Worm (Caenorhabditis elegans) whole organism, L4 larva: ENCODE data around the gene srab-7.

Experiments used
- D1046.2 ChIP-seq: fragments of 200-800 bp; sonication (Bioruptor generic); IDR thresholded peaks from 2 replicates; pipeline ENCODE4 v1.3.6; 2022; ENCODE audit warnings: missing genetic modification characterization, missing compliant biosample characterization
- F37D6.2 ChIP-seq: sonication (generic microtip); optimal IDR thresholded peaks from 2 replicates; lab custom pipeline; 2016; ENCODE audit warnings: mild to moderate bottlenecking, missing genetic modification characterization, missing compliant biosample characterization
- R02D3.7 ChIP-seq: fragments of 150-350 bp; sonication (generic microtip); optimal IDR thresholded peaks from 3 replicates; lab custom pipeline; 2014; ENCODE audit warnings: missing biosample characterization, missing genetic modification characterization
- T26A8.4 ChIP-seq: fragments of 200-800 bp; sonication (Bioruptor generic); IDR thresholded peaks from 2 replicates; pipeline ENCODE4 v1.3.6; 2022; ENCODE audit warnings: missing genetic modification characterization, missing compliant biosample characterization
- Y5F2A.4 ChIP-seq: fragments of 200-800 bp; sonication (Bioruptor generic); optimal IDR thresholded peaks from 2 replicates; lab custom pipeline; 2018; ENCODE audit warnings: mild to moderate bottlenecking, missing genetic modification characterization, missing compliant biosample characterization
- Y75B8A.6 ChIP-seq: fragments of 200-800 bp; sonication (Bioruptor generic); IDR thresholded peaks from 2 replicates; pipeline ENCODE4 v1.3.6; 2022; ENCODE audit warnings: missing genetic modification reagents, missing genetic modification characterization, missing compliant biosample characterization
- aha-1 ChIP-seq: fragments of 150-350 bp; peaks from one replicate; lab custom pipeline; 2014; ENCODE audit warnings: missing biosample characterization, missing genetic modification characterization
- ama-1 ChIP-seq: fragments of 150-350 bp; optimal IDR thresholded peaks from 2 replicates; lab custom pipeline; 2014; ENCODE audit warnings: inconsistent platforms, mixed read lengths
- arid-1 ChIP-seq: fragments of 200-800 bp; sonication (Bioruptor generic); conservative IDR thresholded peaks from 2 replicates; pipeline ENCODE4 v1.3.6; 2022; ENCODE audit warnings: missing genetic modification reagents, missing genetic modification characterization, missing compliant biosample characterization
- ceh-44 ChIP-seq: fragments of 200-800 bp; sonication (Bioruptor generic); IDR thresholded peaks from 2 replicates; pipeline ENCODE4 v1.3.6; 2022; ENCODE audit warnings: missing genetic modification reagents, missing genetic modification characterization, missing compliant biosample characterization
- cey-2 ChIP-seq: sonication (generic microtip); optimal IDR thresholded peaks from 3 replicates; lab custom pipeline; 2017; ENCODE audit warnings: missing genetic modification characterization, mild to moderate bottlenecking, missing compliant biosample characterization, antibody characterized with exemption, borderline replicate concordance; ENCODE audit not compliant: insufficient read depth
- ctbp-1 ChIP-seq: fragments of 200-800 bp; sonication (Bioruptor generic); IDR thresholded peaks from 2 replicates; pipeline ENCODE4 v1.3.6; 2022; ENCODE audit warnings: missing genetic modification reagents, missing genetic modification characterization, missing compliant biosample characterization
- daf-16 ChIP-seq, 3 experiments: sonication (generic microtip); optimal IDR thresholded peaks; 2 replicates each; lab custom pipeline; 2016 to 2017; ENCODE audit warnings: missing genetic modification characterization in 3 of 3, missing genetic modification reagents in 3 of 3, mild to moderate bottlenecking in 2 of 3, missing compliant biosample characterization in 2 of 3, missing biosample characterization in 1 of 3, moderate library complexity in 1 of 3
- daf-8 ChIP-seq: fragments of 200-800 bp; sonication (Bioruptor generic); IDR thresholded peaks from 2 replicates; pipeline ENCODE4 v1.3.6; 2022; ENCODE audit warnings: missing genetic modification characterization, missing compliant biosample characterization
- dmd-9 ChIP-seq: fragments of 200-800 bp; sonication (Bioruptor generic); IDR thresholded peaks from 2 replicates; pipeline ENCODE4 v1.3.6; 2022; ENCODE audit warnings: missing genetic modification reagents, missing genetic modification characterization, missing compliant biosample characterization
- egl-27 ChIP-seq: sonication (generic microtip); optimal IDR thresholded peaks from 3 replicates; lab custom pipeline; 2017; ENCODE audit warnings: missing biosample characterization, missing genetic modification reagents, missing genetic modification characterization
- fkh-10 ChIP-seq: fragments of 150-350 bp; optimal IDR thresholded peaks from 2 replicates; lab custom pipeline; 2014; ENCODE audit warnings: missing biosample characterization, missing genetic modification reagents, missing genetic modification characterization
- gei-8 ChIP-seq: fragments of 200-800 bp; sonication (Bioruptor generic); optimal IDR thresholded peaks from 2 replicates; lab custom pipeline; 2018; ENCODE audit warnings: mild to moderate bottlenecking, missing genetic modification characterization, missing compliant biosample characterization
- lim-7 ChIP-seq: fragments of 200-800 bp; sonication (Bioruptor generic); IDR thresholded peaks from 2 replicates; pipeline ENCODE4 v1.3.6; 2022; ENCODE audit warnings: missing genetic modification characterization, missing compliant biosample characterization
- lin-13 ChIP-seq: fragments of 150-350 bp; optimal IDR thresholded peaks from 2 replicates; lab custom pipeline; 2014; ENCODE audit warnings: missing biosample characterization, missing genetic modification reagents, missing genetic modification characterization
- lin-29 ChIP-seq: fragments of 200-800 bp; sonication (Bioruptor generic); IDR thresholded peaks from 2 replicates; pipeline ENCODE4 v1.3.6; 2022; ENCODE audit warnings: missing genetic modification reagents, missing genetic modification characterization, missing compliant biosample characterization
- mdl-1 ChIP-seq, 2 experiments: fragments of 150-350 bp in 1 of 2; sonication (generic microtip) in 1 of 2; optimal IDR thresholded peaks; 2 replicates each; lab custom pipeline; 2014 to 2017; ENCODE audit warnings: missing biosample characterization in 2 of 2, missing genetic modification characterization in 2 of 2
- mep-1 ChIP-seq: fragments of 150-350 bp; sonication (generic microtip); optimal IDR thresholded peaks from 3 replicates; lab custom pipeline; 2014; ENCODE audit warnings: missing biosample characterization, missing genetic modification characterization
- mxl-3 ChIP-seq: fragments of 200-800 bp; sonication (Bioruptor generic); optimal IDR thresholded peaks from 2 replicates; lab custom pipeline; 2018; ENCODE audit warnings: mild to moderate bottlenecking, missing genetic modification characterization, missing compliant biosample characterization
- nhr-102 ChIP-seq: sonication (generic microtip); optimal IDR thresholded peaks from 2 replicates; lab custom pipeline; 2016; ENCODE audit warnings: mild to moderate bottlenecking, missing genetic modification characterization, moderate library complexity, missing compliant biosample characterization
- nhr-237 ChIP-seq: sonication (generic microtip); optimal IDR thresholded peaks from 2 replicates; lab custom pipeline; 2017; ENCODE audit warnings: missing biosample characterization, missing genetic modification characterization
- nhr-41 ChIP-seq: fragments of 200-800 bp; sonication (Bioruptor generic); IDR thresholded peaks from 2 replicates; pipeline ENCODE4 v1.3.6; 2022; ENCODE audit warnings: missing genetic modification reagents, missing genetic modification characterization, missing compliant biosample characterization
- nhr-77 ChIP-seq: fragments of 150-350 bp; optimal IDR thresholded peaks from 2 replicates; lab custom pipeline; 2014; ENCODE audit warnings: missing biosample characterization, missing genetic modification characterization
- pha-4 ChIP-seq, 2 experiments: fragments of 150-350 bp in 1 of 2; fragments of 200-800 bp in 1 of 2; sonication (Bioruptor generic) in 1 of 2; IDR thresholded peaks in 1 of 2; optimal IDR thresholded peaks in 1 of 2; 2 replicates each; pipeline versions ENCODE4 v1.3.6 to Lab custom; 2014 to 2022; ENCODE audit warnings: missing genetic modification characterization in 2 of 2, missing genetic modification reagents in 2 of 2, missing biosample characterization in 1 of 2, missing compliant biosample characterization in 1 of 2
- saeg-2 ChIP-seq: fragments of 200-800 bp; sonication (Bioruptor generic); IDR thresholded peaks from 2 replicates; pipeline ENCODE4 v1.3.6; 2022; ENCODE audit warnings: missing genetic modification reagents, missing genetic modification characterization, missing compliant biosample characterization
- set-16 ChIP-seq: fragments of 200-800 bp; sonication (Bioruptor generic); IDR thresholded peaks from 2 replicates; pipeline ENCODE4 v1.3.6; 2022; ENCODE audit warnings: missing genetic modification reagents, missing genetic modification characterization, missing compliant biosample characterization
- skn-1 ChIP-seq: fragments of 150-350 bp; optimal IDR thresholded peaks from 2 replicates; lab custom pipeline; 2014; ENCODE audit warnings: missing biosample characterization, missing genetic modification characterization
- spr-3 ChIP-seq: fragments of 200-800 bp; sonication (Bioruptor generic); optimal IDR thresholded peaks from 2 replicates; lab custom pipeline; 2018; ENCODE audit warnings: mild to moderate bottlenecking, missing genetic modification characterization, missing compliant biosample characterization
- tag-97 ChIP-seq: fragments of 200-800 bp; sonication (Bioruptor generic); IDR thresholded peaks from 2 replicates; pipeline ENCODE4 v1.3.6; 2022; ENCODE audit warnings: missing genetic modification characterization, missing compliant biosample characterization
- ztf-7 ChIP-seq: fragments of 150-350 bp; optimal IDR thresholded peaks from 2 replicates; lab custom pipeline; 2014; ENCODE audit warnings: missing biosample characterization, missing genetic modification characterization

Gene srab-7

ce11 chrV:3149910-3150428 is 5.0 kb downstream of the srab-7 start:
- TF ChIP-seq aha-1 (tag; lab: Kevin White, UChicago) (peak; percentile 73), T26A8.4 (GFP tag; lab: Robert Waterston, UW) (no peak), ama-1 (lab: Kevin White, UChicago) (no peak), nhr-41 (GFP tag; lab: Robert Waterston, UW) (0 out of 2 replicates have a peak, but pooled peaks have one; percentile 6), saeg-2 (GFP tag; lab: Robert Waterston, UW) (0 out of 2 replicates have a peak, but pooled peaks have one; percentile 38), set-16 (GFP tag; lab: Robert Waterston, UW) (peak; percentile 91), spr-3 (no peak)

- TF ChIP-seq aha-1 (tag; lab: Kevin White, UChicago) (peak; percentile 6), nhr-237 (tag; lab: Kevin White, UChicago) (no peak)
These were observed 8.0 kb downstream of the srab-7 start, which contains the start of gene srab-11 for ce11 chrV:3146932-3147331. srab-11 (minus strand) TSS chrV:3147032.

- TF ChIP-seq set-16 (GFP tag; lab: Robert Waterston, UW) (peak; percentile 86), F37D6.2 (tag; lab: Kevin White, UChicago) (no peak)
These were observed 9.7 kb downstream of the srab-7 start for ce11 chrV:3145241-3145640.

ce11 chrV:3144494-3144893 is 10.5 kb downstream of the srab-7 start, which contains the start of gene srab-10:
srab-10 (minus strand) TSS chrV:3144594.
- TF ChIP-seq ctbp-1 (GFP tag; lab: Robert Waterston, UW) (no peak), mep-1 (no peak), lim-7 (GFP tag; lab: Robert Waterston, UW) (no peak), mxl-3 (GFP tag; lab: Kevin White, UChicago) (no peak), skn-1 (no peak), lin-13 (GFP tag; lab: Kevin White, UChicago) (no peak), dmd-9 (GFP tag; lab: Robert Waterston, UW) (no peak), ztf-7 (no peak), nhr-41 (GFP tag; lab: Robert Waterston, UW) (no peak), nhr-102 (tag; lab: Kevin White, UChicago) (no peak), lin-29 (GFP tag; lab: Robert Waterston, UW) (no peak), tag-97 (GFP tag; lab: Robert Waterston, UW) (no peak), arid-1 (GFP tag; lab: Robert Waterston, UW) (no peak), Y75B8A.6 (GFP tag; lab: Robert Waterston, UW) (no peak), ceh-44 (GFP tag; lab: Robert Waterston, UW) (no peak), cey-2 (tag; lab: Kevin White, UChicago) (no peak), daf-16 (GFP tag; optimal IDR thresholded peaks at IDR 0.05; lab: Kevin White, UChicago) (no peak), daf-16 (tag; optimal IDR thresholded peaks at IDR 0.05; lab: Kevin White, UChicago) (no peak), R02D3.7 (tag; lab: Kevin White, UChicago) (no peak), D1046.2 (GFP tag; lab: Robert Waterston, UW) (no peak), ama-1 (lab: Kevin White, UChicago) (no peak)

ce11 chrV:3141190-3141589 is 13.8 kb downstream of the srab-7 start, which contains the start of gene srab-9:
srab-9 (minus strand) TSS chrV:3141290.
- no peak for TF ChIP-seq egl-27
- TF ChIP-seq Y5F2A.4: no peak
- TF ChIP-seq fkh-10 (GFP tag; lab: Kevin White, UChicago): no peak
- no peak for TF ChIP-seq mdl-1 (tag; optimal IDR thresholded peaks at IDR 0.05; lab: Kevin White, UChicago)
- TF ChIP-seq pha-4 (GFP tag; IDR thresholded peaks at IDR 0.05; lab: Robert Waterston, UW): no peak
- TF ChIP-seq pha-4 (tag; optimal IDR thresholded peaks at IDR 0.05; lab: Kevin White, UChicago): no peak
- no peak for TF ChIP-seq daf-8 (GFP tag; lab: Robert Waterston, UW)
- TF ChIP-seq nhr-77 (tag; lab: Kevin White, UChicago): no peak
- TF ChIP-seq gei-8: no peak
